Worm (Caenorhabditis elegans) whole organism, mixed stage, embryonic: ENCODE measurements around the gene ptr-18.

Experiments
- bed-3 ChIP-seq: fragments of 200-800 bp; sonication (Bioruptor generic); optimal IDR thresholded peaks from 3 replicates; lab custom pipeline; 2018; ENCODE audit warnings: mild to moderate bottlenecking, missing genetic modification characterization, moderate library complexity, missing compliant biosample characterization
- ceh-43 ChIP-seq: fragments of 200-800 bp; sonication (Bioruptor generic); optimal IDR thresholded peaks from 2 replicates; lab custom pipeline; 2018; ENCODE audit warnings: mild to moderate bottlenecking, missing genetic modification characterization, moderate library complexity, missing compliant biosample characterization
- elt-1 ChIP-seq: sonication (generic microtip); optimal IDR thresholded peaks from 2 replicates; lab custom pipeline; 2017; ENCODE audit warnings: missing genetic modification characterization, mild to moderate bottlenecking, missing compliant biosample characterization, antibody characterized with exemption, moderate library complexity, borderline replicate concordance; ENCODE audit not compliant: insufficient read depth
- elt-3 ChIP-seq: fragments of 150-350 bp; optimal IDR thresholded peaks from 2 replicates; lab custom pipeline; 2014; ENCODE audit warnings: missing biosample characterization, missing genetic modification characterization
- lsy-2 ChIP-seq: fragments of 150-350 bp; optimal IDR thresholded peaks from 2 replicates; lab custom pipeline; 2014; ENCODE audit warnings: missing biosample characterization, missing genetic modification characterization
- mls-2 ChIP-seq: sonication (generic microtip); optimal IDR thresholded peaks from 2 replicates; lab custom pipeline; 2016; ENCODE audit warnings: mild to moderate bottlenecking, missing genetic modification characterization, moderate library complexity, missing compliant biosample characterization
- nhr-12 ChIP-seq: fragments of 150-350 bp; optimal IDR thresholded peaks from 2 replicates; lab custom pipeline; 2014; ENCODE audit warnings: missing biosample characterization, missing genetic modification characterization
- nhr-2 ChIP-seq: fragments of 150-350 bp; optimal IDR thresholded peaks from 2 replicates; lab custom pipeline; 2014; ENCODE audit warnings: missing biosample characterization, missing genetic modification characterization
- nhr-28 ChIP-seq: fragments of 150-350 bp; optimal IDR thresholded peaks from 2 replicates; lab custom pipeline; 2014; ENCODE audit warnings: missing biosample characterization, missing genetic modification characterization
- nhr-76 ChIP-seq: sonication (generic microtip); optimal IDR thresholded peaks from 2 replicates; lab custom pipeline; 2017; ENCODE audit warnings: missing biosample characterization, missing genetic modification characterization
- pha-4 ChIP-seq: fragments of 150-350 bp; optimal IDR thresholded peaks from 2 replicates; lab custom pipeline; 2018; ENCODE audit warnings: missing biosample characterization, missing genetic modification reagents, missing genetic modification characterization
- snpc-4 ChIP-seq: fragments of 150-350 bp; optimal IDR thresholded peaks from 2 replicates; lab custom pipeline; 2014; ENCODE audit warnings: missing biosample characterization, missing genetic modification characterization
- tbx-8 ChIP-seq: fragments of 200-800 bp; sonication (Bioruptor generic); optimal IDR thresholded peaks from 2 replicates; lab custom pipeline; 2018; ENCODE audit warnings: mild to moderate bottlenecking, missing genetic modification characterization, moderate library complexity, missing compliant biosample characterization
- unc-39 ChIP-seq: fragments of 150-350 bp; optimal IDR thresholded peaks from 2 replicates; lab custom pipeline; 2014; ENCODE audit warnings: missing biosample characterization, missing genetic modification characterization

- no peak for TF ChIP-seq unc-39 (tag; lab: Kevin White, UChicago)
- no peak for TF ChIP-seq lsy-2 (tag; lab: Kevin White, UChicago)
- no peak for TF ChIP-seq snpc-4 (tag; lab: Kevin White, UChicago)
- TF ChIP-seq nhr-2 (tag; lab: Kevin White, UChicago) = no peak
- TF ChIP-seq elt-3 (tag; lab: Kevin White, UChicago) = no peak
- no peak for TF ChIP-seq nhr-28
- no peak for TF ChIP-seq nhr-12 (tag; lab: Kevin White, UChicago)
- no peak for TF ChIP-seq elt-1 (tag; lab: Kevin White, UChicago)
- TF ChIP-seq ceh-43 (GFP tag; lab: Kevin White, UChicago) = no peak
- no peak for TF ChIP-seq pha-4 (tag; lab: Kevin White, UChicago)
- TF ChIP-seq tbx-8 (GFP tag; lab: Kevin White, UChicago) = no peak
- TF ChIP-seq bed-3 = no peak
- TF ChIP-seq nhr-76 (tag; lab: Kevin White, UChicago) = no peak
- no peak for TF ChIP-seq mls-2 (tag; lab: Kevin White, UChicago)
Measured at ce11 chrII:13013966-13014365, 48.6 kb downstream of the ptr-18 start, which contains the start of gene F18A11.5.
